Fruit fly (Drosophila melanogaster): ENCODE measurements around the gene srw.

- TF ChIP-seq CG8478 (optimal IDR thresholded peaks at IDR 0.05): no peak
- TF ChIP-seq gcm (GFP tag; optimal IDR thresholded peaks at IDR 0.05): no peak
- no peak for TF ChIP-seq CG15073 (GFP tag; optimal IDR thresholded peaks at IDR 0.05)
- no peak for TF ChIP-seq ind (GFP tag; optimal IDR thresholded peaks at IDR 0.05)
- no peak for TF ChIP-seq lov (optimal IDR thresholded peaks at IDR 0.05)
- no peak for TF ChIP-seq lov (GFP tag; IDR thresholded peaks at IDR 0.05)
- TF ChIP-seq Hsf (GFP tag; optimal IDR thresholded peaks at IDR 0.05): no peak
- no peak for TF ChIP-seq ttk (GFP tag; IDR thresholded peaks at IDR 0.05)
- no peak for TF ChIP-seq so (GFP tag; IDR thresholded peaks at IDR 0.05)
- no peak for TF ChIP-seq E2f1 (GFP tag; IDR thresholded peaks at IDR 0.05)
- TF ChIP-seq CG10959 (GFP tag; IDR thresholded peaks at IDR 0.05): no peak
Measured at dm6 chr3L:4322032-4322617, 38.8 kb upstream of the srw start, which contains the start of gene CG15014.
